Fruit fly (Drosophila melanogaster): ENCODE results near the gene mtgo.

mtgo gene

DNA sequence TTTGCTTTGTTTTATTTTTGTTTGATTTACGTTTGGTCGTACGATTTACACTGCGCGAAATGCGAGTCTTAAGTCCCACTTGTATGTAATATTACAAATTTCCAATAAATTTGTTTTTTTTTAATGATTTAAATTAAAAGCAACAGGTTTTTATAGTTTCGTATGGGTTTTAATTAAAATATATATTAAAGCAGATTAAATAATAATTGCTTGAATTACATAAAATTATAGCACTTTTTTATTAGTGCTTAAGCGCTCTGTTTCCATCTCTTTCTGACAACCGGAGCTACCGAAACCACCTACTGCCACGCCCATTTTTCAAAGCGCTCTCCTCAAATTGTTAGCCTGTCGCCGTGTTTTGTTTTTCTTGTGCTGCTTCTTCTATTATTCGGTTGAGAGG lies 3.1 kb upstream of the mtgo start:
- TF ChIP-seq eg (GFP tag; IDR thresholded peaks at IDR 0.05) (0 out of 3 replicates have a peak, but pooled peaks have one; percentile 44), CG10631 (GFP tag; optimal IDR thresholded peaks at IDR 0.05) (no peak), Eip78C (GFP tag) (peak; percentile 49), fkh (GFP tag; optimal IDR thresholded peaks at IDR 0.05) (peak; percentile 61), CG11294 (GFP tag; IDR thresholded peaks at IDR 0.05) (no peak), CG8319 (GFP tag; optimal IDR thresholded peaks at IDR 0.05) (no peak), CG6276 (GFP tag; optimal IDR thresholded peaks at IDR 0.05) (peak; percentile 24), CG6163 (GFP tag; IDR thresholded peaks at IDR 0.05) (peak; percentile 29; the same call in 1 of the 3 replicates), CG15336 (GFP tag; IDR thresholded peaks at IDR 0.05) (peak; percentile 45; the same call in 1 of the 2 replicates), CG32006 (GFP tag; optimal IDR thresholded peaks at IDR 0.05) (peak; percentile 20), dac (GFP tag; optimal IDR thresholded peaks at IDR 0.05) (no peak), Hr38 (GFP tag; optimal IDR thresholded peaks at IDR 0.05) (no peak)

DNA sequence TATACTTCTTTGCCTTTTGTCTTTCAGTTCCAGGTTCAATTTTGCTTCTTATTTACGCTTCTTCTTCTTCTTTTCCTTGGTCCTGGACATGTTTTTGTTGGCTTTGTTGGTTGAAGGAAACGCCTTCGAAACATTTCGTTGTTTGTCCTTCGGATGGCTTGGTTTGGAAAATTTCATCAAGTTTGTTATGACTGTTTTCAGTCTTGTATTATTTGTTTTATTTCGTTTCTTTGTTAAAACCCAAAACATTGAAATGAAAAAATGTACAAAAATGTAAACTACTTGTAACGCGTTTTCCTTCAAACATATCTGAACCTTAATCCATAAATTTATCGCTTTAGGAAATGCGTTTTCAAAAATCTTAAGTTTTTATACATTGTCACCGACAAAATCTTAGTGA lies 2.6 kb upstream of the mtgo start, which contains the start of gene CG31816:
Gene CG31816, plus strand, starts transcription at position 301 of the 400 bp plus-strand sequence.
- no peak for TF ChIP-seq svp (GFP tag)
- no peak for TF ChIP-seq vri (GFP tag; optimal IDR thresholded peaks at IDR 0.05)
- no peak for TF ChIP-seq fd59A (GFP tag; optimal IDR thresholded peaks at IDR 0.05)
- TF ChIP-seq CG3032 (tag; optimal IDR thresholded peaks at IDR 0.05), result no peak
- TF ChIP-seq CG3919 (GFP tag; optimal IDR thresholded peaks at IDR 0.05), result no peak
- no peak for TF ChIP-seq Blimp-1 (GFP tag; optimal IDR thresholded peaks at IDR 0.05)
- TF ChIP-seq CG10669 (GFP tag; optimal IDR thresholded peaks at IDR 0.05), result no peak
- no peak for TF ChIP-seq Sox102F (GFP tag; optimal IDR thresholded peaks at IDR 0.05)
- no peak for TF ChIP-seq CG34406 (GFP tag; optimal IDR thresholded peaks at IDR 0.05)
- no peak for TF ChIP-seq topi (GFP tag; optimal IDR thresholded peaks at IDR 0.05)
- no peak for TF ChIP-seq Sox15 (GFP tag; optimal IDR thresholded peaks at IDR 0.05)
- no peak for TF ChIP-seq fd85E (GFP tag; optimal IDR thresholded peaks at IDR 0.05)

- peak; percentile 84 for TF ChIP-seq CG6163 (GFP tag; IDR thresholded peaks at IDR 0.05)
- no peak for TF ChIP-seq ss (GFP tag; optimal IDR thresholded peaks at IDR 0.05)
- peak; percentile 79 for TF ChIP-seq CG8319 (GFP tag; optimal IDR thresholded peaks at IDR 0.05)
- TF ChIP-seq CG8119 (GFP tag; IDR thresholded peaks at IDR 0.05), result no peak
- no peak for TF ChIP-seq dsx (GFP tag; optimal IDR thresholded peaks at IDR 0.05; ENCODE audit: poor library complexity, severe bottlenecking)
- peak; percentile 72 for TF ChIP-seq CG10669 (GFP tag; optimal IDR thresholded peaks at IDR 0.05)
- no peak for TF ChIP-seq Hr4 (GFP tag; optimal IDR thresholded peaks at IDR 0.05)
- TF ChIP-seq CG9139 (GFP tag; optimal IDR thresholded peaks at IDR 0.05), result no peak
- TF ChIP-seq Eip78C (GFP tag), result peak; percentile 59
- TF ChIP-seq svp (GFP tag), result no peak
- peak; percentile 73 for TF ChIP-seq achi (GFP tag; optimal IDR thresholded peaks at IDR 0.05)
- peak; percentile 38 for TF ChIP-seq fd59A (GFP tag; optimal IDR thresholded peaks at IDR 0.05)
- TF ChIP-seq Eip75B (GFP tag; optimal IDR thresholded peaks at IDR 0.05), result peak; percentile 81
- TF ChIP-seq CG3919 (GFP tag; optimal IDR thresholded peaks at IDR 0.05), result no peak
- TF ChIP-seq CG7368 (GFP tag; optimal IDR thresholded peaks at IDR 0.05), result peak; percentile 65
- peak; percentile 89 for TF ChIP-seq CG6854 (GFP tag; optimal IDR thresholded peaks at IDR 0.05)
- peak; percentile 22 for TF ChIP-seq Sox15 (GFP tag; optimal IDR thresholded peaks at IDR 0.05)
- TF ChIP-seq CG11902 (GFP tag; optimal IDR thresholded peaks at IDR 0.05), result no peak
- TF ChIP-seq Gug (GFP tag; IDR thresholded peaks at IDR 0.05), result no peak
- TF ChIP-seq CG6276 (GFP tag; optimal IDR thresholded peaks at IDR 0.05), result peak; percentile 18
- TF ChIP-seq lz (GFP tag; optimal IDR thresholded peaks at IDR 0.05), result peak; percentile 83
- peak; percentile 78 for TF ChIP-seq eg (GFP tag; IDR thresholded peaks at IDR 0.05)
- TF ChIP-seq CG10631 (GFP tag; optimal IDR thresholded peaks at IDR 0.05), result peak; percentile 55
- TF ChIP-seq esn (GFP tag; optimal IDR thresholded peaks at IDR 0.05), result peak; percentile 88
- no peak for TF ChIP-seq Ets96B (tag; optimal IDR thresholded peaks at IDR 0.05)
- peak; percentile 89 for TF ChIP-seq Met (GFP tag; optimal IDR thresholded peaks at IDR 0.05)
- peak; percentile 84 for TF ChIP-seq OdsH (GFP tag; optimal IDR thresholded peaks at IDR 0.05)
- TF ChIP-seq vri (GFP tag; optimal IDR thresholded peaks at IDR 0.05), result peak; percentile 75
- peak; percentile 77 for TF ChIP-seq pdm3 (GFP tag; optimal IDR thresholded peaks at IDR 0.05)
- TF ChIP-seq CG15336 (GFP tag; IDR thresholded peaks at IDR 0.05), result no peak
- peak; percentile 53 for TF ChIP-seq CG16779 (tag; optimal IDR thresholded peaks at IDR 0.05)
- TF ChIP-seq Ets21C (GFP tag; optimal IDR thresholded peaks at IDR 0.05), result peak; percentile 62
- TF ChIP-seq fkh (GFP tag; optimal IDR thresholded peaks at IDR 0.05), result peak; percentile 53
- TF ChIP-seq CG6792 (GFP tag; optimal IDR thresholded peaks at IDR 0.05), result peak; percentile 70
- peak in 1 of 2 experiments; percentile 75 for TF ChIP-seq salr (GFP tag; optimal IDR thresholded peaks at IDR 0.05)
- TF ChIP-seq Blimp-1 (GFP tag; optimal IDR thresholded peaks at IDR 0.05), result peak; percentile 76
- peak; percentile 79 for TF ChIP-seq acj6 (GFP tag; optimal IDR thresholded peaks at IDR 0.05)
These were observed 1.7 kb upstream of the mtgo start for dm6 chr2L:16542997-16543593.

All from whole organism, prepupa.